Worm (Caenorhabditis elegans) whole organism, L4 larva: Measurements from ENCODE around the gene fat-6.
A peak's percentile ranks its signal among the peaks of the same experiment; 100 is the strongest.

Experiments
- D1046.2 ChIP-seq: fragments of 200-800 bp; sonication (Bioruptor generic); IDR thresholded peaks from 2 replicates; pipeline ENCODE4 v1.3.6; 2022; ENCODE audit warnings: missing genetic modification characterization, missing compliant biosample characterization
- F10B5.3 ChIP-seq: sonication (generic microtip); optimal IDR thresholded peaks from 2 replicates; lab custom pipeline; 2016; ENCODE audit warnings: mild to moderate bottlenecking, missing genetic modification characterization, missing compliant biosample characterization
- F49E8.2 ChIP-seq: sonication (generic microtip); optimal IDR thresholded peaks from 2 replicates; lab custom pipeline; 2016; ENCODE audit warnings: missing compliant biosample characterization, mild to moderate bottlenecking, missing genetic modification characterization, borderline replicate concordance
- R02D3.7 ChIP-seq: fragments of 150-350 bp; sonication (generic microtip); optimal IDR thresholded peaks from 3 replicates; lab custom pipeline; 2014; ENCODE audit warnings: missing biosample characterization, missing genetic modification characterization
- T20F7.1 ChIP-seq: fragments of 200-800 bp; sonication (Bioruptor generic); optimal IDR thresholded peaks from 2 replicates; lab custom pipeline; 2018; ENCODE audit warnings: mild to moderate bottlenecking, missing genetic modification characterization, missing compliant biosample characterization
- Y105C5A.15 ChIP-seq: fragments of 200-800 bp; sonication (Bioruptor generic); IDR thresholded peaks from 2 replicates; pipeline ENCODE4 v1.3.6; 2022; ENCODE audit warnings: missing genetic modification characterization, missing compliant biosample characterization
- Y48G9A.11 ChIP-seq: fragments of 200-800 bp; sonication (Bioruptor generic); IDR thresholded peaks from 2 replicates; pipeline ENCODE4 v1.3.6; 2022; ENCODE audit warnings: missing genetic modification reagents, missing genetic modification characterization, missing compliant biosample characterization
- ZK546.5 ChIP-seq, 2 experiments: sonication (generic microtip); optimal IDR thresholded peaks; 2 replicates each; lab custom pipeline; 2017; ENCODE audit warnings: missing biosample characterization in 2 of 2, missing genetic modification characterization in 2 of 2
- aha-1 ChIP-seq: fragments of 150-350 bp; peaks from one replicate; lab custom pipeline; 2014; ENCODE audit warnings: missing biosample characterization, missing genetic modification characterization
- attf-4 ChIP-seq: sonication (generic microtip); optimal IDR thresholded peaks from 3 replicates; lab custom pipeline; 2017; ENCODE audit warnings: missing biosample characterization, missing genetic modification characterization
- ceh-28 ChIP-seq: fragments of 150-350 bp; optimal IDR thresholded peaks from 2 replicates; lab custom pipeline; 2014; ENCODE audit warnings: missing biosample characterization, missing genetic modification reagents, missing genetic modification characterization
- ceh-32 ChIP-seq: sonication (generic microtip); optimal IDR thresholded peaks from 2 replicates; lab custom pipeline; 2016; ENCODE audit warnings: mild to moderate bottlenecking, missing genetic modification characterization, missing compliant biosample characterization; ENCODE audit not compliant: poor library complexity
- ces-1 ChIP-seq: fragments of 150-350 bp; sonication (generic microtip); optimal IDR thresholded peaks from 4 replicates; lab custom pipeline; 2014; ENCODE audit warnings: missing biosample characterization, missing genetic modification reagents, missing genetic modification characterization
- daf-19 ChIP-seq: fragments of 200-800 bp; sonication (Bioruptor generic); conservative IDR thresholded peaks from 2 replicates; pipeline ENCODE4 v1.3.6; 2022; ENCODE audit warnings: missing genetic modification characterization, missing compliant biosample characterization
- dmd-8 ChIP-seq: fragments of 200-800 bp; sonication (Bioruptor generic); IDR thresholded peaks from 2 replicates; pipeline ENCODE4 v1.3.6; 2022; ENCODE audit warnings: missing genetic modification characterization, missing compliant biosample characterization
- dmd-9 ChIP-seq: fragments of 200-800 bp; sonication (Bioruptor generic); IDR thresholded peaks from 2 replicates; pipeline ENCODE4 v1.3.6; 2022; ENCODE audit warnings: missing genetic modification reagents, missing genetic modification characterization, missing compliant biosample characterization
- egl-43 ChIP-seq: fragments of 200-800 bp; sonication (Bioruptor generic); IDR thresholded peaks from 2 replicates; pipeline ENCODE4 v1.3.6; 2022; ENCODE audit warnings: missing genetic modification reagents, missing genetic modification characterization, missing compliant biosample characterization
- fkh-10 ChIP-seq: fragments of 150-350 bp; optimal IDR thresholded peaks from 2 replicates; lab custom pipeline; 2014; ENCODE audit warnings: missing biosample characterization, missing genetic modification reagents, missing genetic modification characterization
- fos-1 ChIP-seq: fragments of 150-350 bp; optimal IDR thresholded peaks from 2 replicates; lab custom pipeline; 2014; ENCODE audit warnings: missing biosample characterization, missing genetic modification characterization
- hif-1 ChIP-seq, 2 experiments: sonication (generic microtip); optimal IDR thresholded peaks; 2 replicates each; lab custom pipeline; 2016 to 2017; ENCODE audit warnings: missing compliant biosample characterization in 2 of 2, missing genetic modification characterization in 2 of 2, missing genetic modification reagents in 2 of 2, missing genotype in 2 of 2, mild to moderate bottlenecking in 1 of 2
- hlh-11 ChIP-seq: fragments of 200-800 bp; sonication (Bioruptor generic); optimal IDR thresholded peaks from 2 replicates; lab custom pipeline; 2018; ENCODE audit warnings: mild to moderate bottlenecking, missing genetic modification characterization, missing compliant biosample characterization
- hlh-30 ChIP-seq: sonication (generic microtip); optimal IDR thresholded peaks from 2 replicates; lab custom pipeline; 2017; ENCODE audit warnings: antibody characterized with exemption, mild to moderate bottlenecking, missing genetic modification characterization, missing compliant biosample characterization; ENCODE audit not compliant: insufficient read depth
- hmg-1.1 ChIP-seq: fragments of 200-800 bp; sonication (Bioruptor generic); IDR thresholded peaks from 2 replicates; pipeline ENCODE4 v1.3.6; 2022; ENCODE audit warnings: missing genetic modification reagents, missing genetic modification characterization, missing compliant biosample characterization
- jun-1 ChIP-seq: fragments of 150-350 bp; optimal IDR thresholded peaks from 2 replicates; lab custom pipeline; 2014; ENCODE audit warnings: missing biosample characterization, missing genetic modification reagents, missing genetic modification characterization
- lin-13 ChIP-seq: fragments of 150-350 bp; optimal IDR thresholded peaks from 2 replicates; lab custom pipeline; 2014; ENCODE audit warnings: missing biosample characterization, missing genetic modification reagents, missing genetic modification characterization
- lin-15B ChIP-seq: fragments of 150-350 bp; sonication (generic microtip); optimal IDR thresholded peaks from 3 replicates; lab custom pipeline; 2014; ENCODE audit warnings: missing biosample characterization, missing genetic modification characterization
- lin-38 ChIP-seq: fragments of 200-800 bp; sonication (Bioruptor generic); IDR thresholded peaks from 2 replicates; pipeline ENCODE4 v1.3.6; 2022; ENCODE audit warnings: missing genetic modification reagents, missing genetic modification characterization, missing compliant biosample characterization
- lir-3 ChIP-seq: sonication (generic microtip); optimal IDR thresholded peaks from 2 replicates; lab custom pipeline; 2016; ENCODE audit warnings: mild to moderate bottlenecking, missing genetic modification characterization, missing compliant biosample characterization
- lsy-2 ChIP-seq, 2 experiments: fragments of 150-350 bp in 1 of 2; sonication (generic microtip) in 1 of 2; optimal IDR thresholded peaks; 2 replicates each; lab custom pipeline; 2014 to 2017; ENCODE audit warnings: missing biosample characterization in 2 of 2, missing genetic modification characterization in 2 of 2
- madf-5 ChIP-seq, 2 experiments: fragments of 200-800 bp; sonication (Bioruptor generic); IDR thresholded peaks; 2 replicates each; pipeline ENCODE4 v1.3.6; 2022; ENCODE audit warnings: missing compliant biosample characterization in 2 of 2, missing genetic modification characterization in 2 of 2
- madf-9 ChIP-seq: fragments of 200-800 bp; sonication (Bioruptor generic); conservative IDR thresholded peaks from 2 replicates; pipeline ENCODE4 v1.3.6; 2022; ENCODE audit warnings: missing genetic modification reagents, missing genetic modification characterization, missing compliant biosample characterization
- mdt-29 ChIP-seq: fragments of 200-800 bp; sonication (Bioruptor generic); IDR thresholded peaks from 2 replicates; pipeline ENCODE4 v1.3.6; 2022; ENCODE audit warnings: missing genetic modification reagents, missing genetic modification characterization, missing compliant biosample characterization
- mep-1 ChIP-seq: fragments of 150-350 bp; sonication (generic microtip); optimal IDR thresholded peaks from 3 replicates; lab custom pipeline; 2014; ENCODE audit warnings: missing biosample characterization, missing genetic modification characterization
- mxl-2 ChIP-seq: fragments of 200-800 bp; sonication (Bioruptor generic); conservative IDR thresholded peaks from 2 replicates; pipeline ENCODE4 v1.3.6; 2022; ENCODE audit warnings: missing genetic modification reagents, missing genetic modification characterization, missing compliant biosample characterization
- nhr-111 ChIP-seq: fragments of 200-800 bp; sonication (Bioruptor generic); optimal IDR thresholded peaks from 2 replicates; lab custom pipeline; 2018; ENCODE audit warnings: mild to moderate bottlenecking, missing genetic modification characterization, missing compliant biosample characterization
- nhr-28 ChIP-seq: fragments of 150-350 bp; optimal IDR thresholded peaks from 2 replicates; lab custom pipeline; 2014; ENCODE audit warnings: missing biosample characterization, missing genetic modification characterization
- nhr-42 ChIP-seq: fragments of 200-800 bp; sonication (Bioruptor generic); IDR thresholded peaks from 2 replicates; pipeline ENCODE4 v1.3.6; 2022; ENCODE audit warnings: missing genetic modification characterization, missing compliant biosample characterization
- nhr-6 ChIP-seq: fragments of 150-350 bp; optimal IDR thresholded peaks from 2 replicates; lab custom pipeline; 2014; ENCODE audit warnings: missing biosample characterization, missing genetic modification characterization
- nhr-76 ChIP-seq: fragments of 150-350 bp; optimal IDR thresholded peaks from 2 replicates; lab custom pipeline; 2014; ENCODE audit warnings: missing biosample characterization, missing genetic modification characterization
- sdz-12 ChIP-seq: fragments of 200-800 bp; sonication (Bioruptor generic); optimal IDR thresholded peaks from 2 replicates; lab custom pipeline; 2018; ENCODE audit warnings: mild to moderate bottlenecking, missing genetic modification characterization, missing compliant biosample characterization
- snpc-1.2 ChIP-seq: fragments of 200-800 bp; sonication (Bioruptor generic); IDR thresholded peaks from 2 replicates; pipeline ENCODE4 v1.3.6; 2022; ENCODE audit warnings: missing genetic modification reagents, missing genetic modification characterization, missing compliant biosample characterization
- snpc-4 ChIP-seq: fragments of 150-350 bp; optimal IDR thresholded peaks from 2 replicates; lab custom pipeline; 2014; ENCODE audit warnings: missing biosample characterization, missing genetic modification characterization
- spr-1 ChIP-seq: sonication (generic microtip); optimal IDR thresholded peaks from 2 replicates; lab custom pipeline; 2016; ENCODE audit warnings: mild to moderate bottlenecking, missing genetic modification characterization, missing compliant biosample characterization
- spr-3 ChIP-seq: fragments of 200-800 bp; sonication (Bioruptor generic); optimal IDR thresholded peaks from 2 replicates; lab custom pipeline; 2018; ENCODE audit warnings: mild to moderate bottlenecking, missing genetic modification characterization, missing compliant biosample characterization
- tra-1 ChIP-seq: fragments of 200-800 bp; sonication (Bioruptor generic); IDR thresholded peaks from 2 replicates; pipeline ENCODE4 v1.3.6; 2022; ENCODE audit warnings: missing genetic modification reagents, missing genetic modification characterization, missing compliant biosample characterization
- unc-39 ChIP-seq: sonication (generic microtip); optimal IDR thresholded peaks from 2 replicates; lab custom pipeline; 2017; ENCODE audit warnings: missing biosample characterization, missing genetic modification characterization
- unc-62 ChIP-seq, 3 experiments: fragments of 150-350 bp in 1 of 3; sonication (generic microtip); optimal IDR thresholded peaks in 2 of 3; peaks in 1 of 3; 1 replicate in 1 of 3; 2 replicates in 2 of 3; lab custom pipeline; 2014 to 2017; ENCODE audit warnings: missing biosample characterization in 3 of 3, missing genetic modification characterization in 3 of 3, missing genetic modification reagents in 3 of 3, missing genotype in 1 of 3
- vab-7 ChIP-seq: fragments of 200-800 bp; sonication (Bioruptor generic); IDR thresholded peaks from 2 replicates; pipeline ENCODE4 v1.3.6; 2022; ENCODE audit warnings: missing genetic modification reagents, missing genetic modification characterization, missing compliant biosample characterization
- zag-1 ChIP-seq: fragments of 150-350 bp; optimal IDR thresholded peaks from 2 replicates; lab custom pipeline; 2014; ENCODE audit warnings: missing biosample characterization, missing genetic modification characterization

The fat-6 gene

ce11 chrIV:11908733-11909132 lies 6.8 kb downstream of the fat-6 start:
- no peak for TF ChIP-seq spr-3 (GFP tag; lab: Kevin White, UChicago)
- no peak for TF ChIP-seq madf-9 (GFP tag; lab: Robert Waterston, UW)
- TF ChIP-seq nhr-111 (GFP tag; lab: Kevin White, UChicago): no peak
- TF ChIP-seq attf-4 (tag; lab: Kevin White, UChicago): no peak
- TF ChIP-seq daf-19 (GFP tag; lab: Robert Waterston, UW): no peak
- no peak for TF ChIP-seq ceh-32 (tag; lab: Kevin White, UChicago)
- TF ChIP-seq T20F7.1 (GFP tag; lab: Kevin White, UChicago): no peak
- no peak for TF ChIP-seq ces-1 (GFP tag; lab: Kevin White, UChicago)
- no peak for TF ChIP-seq fos-1
- no peak for TF ChIP-seq nhr-76 (tag; lab: Kevin White, UChicago)
- no peak for TF ChIP-seq sdz-12 (GFP tag; lab: Kevin White, UChicago)
- no peak for TF ChIP-seq dmd-8 (GFP tag; lab: Robert Waterston, UW)
- TF ChIP-seq R02D3.7 (tag; lab: Kevin White, UChicago): no peak
- TF ChIP-seq Y105C5A.15 (GFP tag; lab: Robert Waterston, UW): no peak
- TF ChIP-seq lin-15B (tag; lab: Kevin White, UChicago): no peak
- TF ChIP-seq nhr-6 (tag; lab: Kevin White, UChicago): no peak
- TF ChIP-seq mxl-2: no peak

DNA sequence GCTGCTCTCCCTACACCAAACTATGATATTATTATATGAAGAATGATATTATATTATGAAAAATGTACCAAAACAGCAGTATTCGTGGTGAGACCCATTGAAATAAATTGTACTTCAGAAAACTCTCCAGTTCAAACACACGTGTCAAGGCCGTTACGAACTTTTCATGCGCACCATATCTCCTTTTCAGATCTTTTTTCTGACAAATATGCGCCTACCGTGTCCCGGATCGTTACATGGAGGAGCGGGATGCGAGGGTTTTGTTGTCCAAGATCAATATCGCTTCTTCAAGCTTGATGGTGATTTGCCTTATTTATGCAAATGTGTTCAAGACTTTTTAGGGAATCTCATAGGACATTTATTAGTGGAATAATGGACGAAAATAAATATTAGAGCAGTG lies 11.8 kb downstream of the fat-6 start:
- TF ChIP-seq lir-3 (tag; lab: Kevin White, UChicago) (no peak), lin-13 (GFP tag; lab: Kevin White, UChicago) (no peak), aha-1 (tag; lab: Kevin White, UChicago) (peak; percentile 24), jun-1 (no peak), egl-43 (GFP tag; lab: Robert Waterston, UW) (no peak), F49E8.2 (tag; lab: Kevin White, UChicago) (no peak), D1046.2 (GFP tag; lab: Robert Waterston, UW) (no peak)

DNA sequence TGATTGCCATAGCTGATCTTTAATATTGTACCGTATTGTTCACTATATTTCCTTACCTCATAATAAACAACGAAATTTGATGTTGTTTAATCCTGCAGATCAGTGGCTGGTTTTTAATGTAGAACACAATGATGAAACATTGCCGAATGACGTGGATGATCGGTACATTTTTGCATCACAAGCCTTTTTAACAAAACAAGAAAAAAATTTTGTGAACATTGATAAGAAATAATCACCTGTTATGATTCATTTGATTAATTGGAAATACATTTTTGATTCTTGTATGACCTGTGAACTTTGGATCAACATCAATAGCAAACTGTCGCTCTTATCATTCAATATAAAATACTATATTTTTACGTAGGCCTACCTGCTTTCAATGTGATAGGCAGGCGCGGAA lies 12.7 kb downstream of the fat-6 start:
- TF ChIP-seq ZK546.5 (tag; optimal IDR thresholded peaks at IDR 0.05; lab: Kevin White, UChicago) (no peak), unc-39 (tag; lab: Kevin White, UChicago) (no peak), snpc-1.2 (GFP tag; lab: Robert Waterston, UW) (no peak), hlh-30 (tag; lab: Kevin White, UChicago) (peak; percentile 33), lin-38 (no peak), madf-9 (GFP tag; lab: Robert Waterston, UW) (no peak), ceh-28 (no peak), spr-1 (tag; lab: Kevin White, UChicago) (no peak), hmg-1.1 (GFP tag; lab: Robert Waterston, UW) (no peak), tra-1 (GFP tag; lab: Robert Waterston, UW) (no peak), mxl-2 (no peak), nhr-42 (no peak), hif-1 (tag; optimal IDR thresholded peaks at IDR 0.05; lab: Kevin White, UChicago) (no peak), nhr-28 (tag; lab: Kevin White, UChicago) (peak; percentile 8), vab-7 (GFP tag; lab: Robert Waterston, UW) (no peak), snpc-4 (no peak), mep-1 (peak; percentile 34), attf-4 (tag; lab: Kevin White, UChicago) (no peak), aha-1 (tag; lab: Kevin White, UChicago) (peak; percentile 55), jun-1 (no peak), hlh-11 (tag; lab: Kevin White, UChicago) (peak; percentile 24), zag-1 (no peak), fkh-10 (no peak), F10B5.3 (tag; lab: Kevin White, UChicago) (no peak), unc-62 (GFP tag; optimal IDR thresholded peaks at IDR 0.05 in 1 of 2; lab: Kevin White, UChicago) (no peak), unc-62 (tag; optimal IDR thresholded peaks at IDR 0.05; lab: Kevin White, UChicago) (no peak), Y48G9A.11 (GFP tag; lab: Robert Waterston, UW) (no peak), dmd-9 (GFP tag; lab: Robert Waterston, UW) (no peak), lsy-2 (tag; optimal IDR thresholded peaks at IDR 0.05; lab: Kevin White, UChicago) (no peak), madf-5 (GFP tag; IDR thresholded peaks at IDR 0.05; lab: Robert Waterston, UW) (no peak), mdt-29 (no peak)
